Fruit fly (Drosophila melanogaster) whole organism, embryonic: ENCODE data around the gene CG14230.
A peak's percentile ranks its signal among the peaks of the same experiment; 100 is the strongest.

ENCODE experiments used
- Bgb ChIP-seq: fragments of 200-800 bp; sonication (Bioruptor generic); IDR thresholded peaks from 2 replicates; pipeline ENCODE4 v1.3.6; 2022; ENCODE audit warnings: missing biosample characterization, missing genetic modification characterization; ENCODE audit not compliant: partially characterized antibody
- CG10274 ChIP-seq: fragments of 200-800 bp; sonication (Bioruptor generic); optimal IDR thresholded peaks from 3 replicates; lab custom pipeline; 2017; ENCODE audit warnings: missing biosample characterization, mild to moderate bottlenecking, missing genetic modification characterization
- CG10462 ChIP-seq: fragments of 200-800 bp; sonication (Bioruptor generic); optimal IDR thresholded peaks from 2 replicates; lab custom pipeline; 2016; ENCODE audit warnings: missing biosample characterization, missing genetic modification characterization
- CG10654 ChIP-seq: fragments of 200-800 bp; sonication (Bioruptor generic); optimal IDR thresholded peaks from 2 replicates; lab custom pipeline; 2016; ENCODE audit warnings: missing biosample characterization, missing genetic modification characterization
- CG11696 ChIP-seq: fragments of 200-800 bp; sonication (Bioruptor generic); IDR thresholded peaks from 2 replicates; pipeline ENCODE4 v1.3.6; 2022; ENCODE audit warnings: missing biosample characterization, missing genetic modification characterization
- CG11723 ChIP-seq: fragments of 200-800 bp; sonication (Bioruptor generic); optimal IDR thresholded peaks from 2 replicates; lab custom pipeline; 2017; ENCODE audit warnings: missing biosample characterization, mild to moderate bottlenecking, missing genetic modification characterization
- CG13424 ChIP-seq: fragments of 200-800 bp; sonication (Bioruptor generic); optimal IDR thresholded peaks from 2 replicates; lab custom pipeline; 2019; ENCODE audit warnings: missing biosample characterization, mild to moderate bottlenecking, missing genetic modification characterization, moderate library complexity
- CG13894 ChIP-seq: fragments of 200-800 bp; sonication (Bioruptor generic); optimal IDR thresholded peaks from 3 replicates; lab custom pipeline; 2018; ENCODE audit warnings: missing biosample characterization, mild to moderate bottlenecking, missing genetic modification characterization, moderate library complexity
- CG14014 ChIP-seq: fragments of 200-800 bp; sonication (Bioruptor generic); IDR thresholded peaks from 2 replicates; pipeline ENCODE4 v1.3.6; 2022; ENCODE audit warnings: missing biosample characterization, missing genetic modification characterization
- CG15514 ChIP-seq: fragments of 200-800 bp; sonication (Bioruptor generic); optimal IDR thresholded peaks from 3 replicates; lab custom pipeline; 2017; ENCODE audit warnings: missing biosample characterization, missing genetic modification characterization, mild to moderate bottlenecking, moderate library complexity, missing genetic modification reagents
- CG17328 ChIP-seq: fragments of 200-800 bp; sonication (Bioruptor generic); IDR thresholded peaks from 2 replicates; pipeline ENCODE4 v1.3.6; 2022; ENCODE audit warnings: missing biosample characterization, missing genetic modification characterization
- CG17359 ChIP-seq: fragments of 200-800 bp; sonication (Bioruptor generic); optimal IDR thresholded peaks from 3 replicates; lab custom pipeline; 2018; ENCODE audit warnings: missing biosample characterization, mild to moderate bottlenecking, missing genetic modification characterization, moderate library complexity
- CG1832 ChIP-seq: fragments of 200-800 bp; sonication (Bioruptor generic); optimal IDR thresholded peaks from 2 replicates; lab custom pipeline; 2017; ENCODE audit warnings: missing biosample characterization, mild to moderate bottlenecking, missing genetic modification characterization, inconsistent platforms
- CG2129 ChIP-seq: fragments of 200-800 bp; sonication (Bioruptor generic); IDR thresholded peaks from 2 replicates; pipeline ENCODE4 v1.3.6; 2022; ENCODE audit warnings: missing biosample characterization, missing genetic modification characterization; ENCODE audit not compliant: partially characterized antibody
- CG2199 ChIP-seq: fragments of 200-800 bp; sonication (Bioruptor generic); IDR thresholded peaks from 3 replicates; pipeline ENCODE4 v1.3.6; 2022; ENCODE audit warnings: missing biosample characterization, missing genetic modification characterization
- CG2889 ChIP-seq: fragments of 200-800 bp; sonication (Bioruptor generic); IDR thresholded peaks from 3 replicates; pipeline ENCODE4 v1.3.6; 2022; ENCODE audit warnings: missing biosample characterization, missing genetic modification characterization
- CG30403 ChIP-seq: fragments of 200-800 bp; sonication (Bioruptor generic); optimal IDR thresholded peaks from 3 replicates; lab custom pipeline; 2016; ENCODE audit warnings: missing biosample characterization, missing genetic modification characterization
- CG3838 ChIP-seq: fragments of 200-800 bp; sonication (Bioruptor generic); optimal IDR thresholded peaks from 3 replicates; lab custom pipeline; 2016; ENCODE audit warnings: missing biosample characterization, missing genetic modification characterization
- CG42726 ChIP-seq: fragments of 200-800 bp; sonication (Bioruptor generic); IDR thresholded peaks from 2 replicates; pipeline ENCODE4 v1.3.6; 2022; ENCODE audit warnings: missing biosample characterization, missing genetic modification characterization; ENCODE audit not compliant: partially characterized antibody
- CG4282 ChIP-seq: fragments of 200-800 bp; sonication (Bioruptor generic); optimal IDR thresholded peaks from 2 replicates; lab custom pipeline; 2016; ENCODE audit warnings: missing biosample characterization, missing genetic modification characterization
- CG4328 ChIP-seq: fragments of 200-800 bp; sonication (Bioruptor generic); optimal IDR thresholded peaks from 3 replicates; lab custom pipeline; 2017; ENCODE audit warnings: missing biosample characterization, missing genetic modification reagents, missing genetic modification characterization
- CG4424 ChIP-seq: fragments of 200-800 bp; sonication (Bioruptor generic); optimal IDR thresholded peaks from 3 replicates; lab custom pipeline; 2016; ENCODE audit warnings: missing biosample characterization, missing genetic modification characterization
- CG5953 ChIP-seq: fragments of 200-800 bp; sonication (Bioruptor generic); IDR thresholded peaks from 2 replicates; pipeline ENCODE4 v1.3.6; 2022; ENCODE audit warnings: missing biosample characterization, missing genetic modification characterization
- CG7839 ChIP-seq: fragments of 200-800 bp; sonication (Bioruptor generic); optimal IDR thresholded peaks from 3 replicates; lab custom pipeline; 2018; ENCODE audit warnings: missing biosample characterization, mild to moderate bottlenecking, missing genetic modification characterization, moderate library complexity
- Camta ChIP-seq: fragments of 200-800 bp; sonication (Bioruptor generic); optimal IDR thresholded peaks from 2 replicates; lab custom pipeline; 2016; ENCODE audit warnings: missing biosample characterization, missing genetic modification characterization
- Dref ChIP-seq: fragments of 200-800 bp; sonication (Bioruptor generic); IDR thresholded peaks from 2 replicates; pipeline ENCODE4 v1.3.6; 2022; ENCODE audit warnings: missing biosample characterization, missing genetic modification characterization
- Gsc ChIP-seq: fragments of 200-800 bp; sonication (Bioruptor generic); IDR thresholded peaks from 2 replicates; pipeline ENCODE4 v1.3.6; 2022; ENCODE audit warnings: missing biosample characterization, missing genetic modification characterization
- Meics ChIP-seq: fragments of 200-800 bp; sonication (Bioruptor generic); optimal IDR thresholded peaks from 2 replicates; lab custom pipeline; 2017; ENCODE audit warnings: missing biosample characterization, mild to moderate bottlenecking, missing genetic modification characterization
- NK7.1 ChIP-seq: fragments of 200-800 bp; sonication (Bioruptor generic); optimal IDR thresholded peaks from 3 replicates; lab custom pipeline; 2016; ENCODE audit warnings: missing biosample characterization, missing genetic modification characterization
- Oli ChIP-seq: fragments of 200-800 bp; sonication (Bioruptor generic); optimal IDR thresholded peaks from 2 replicates; lab custom pipeline; 2018; ENCODE audit warnings: missing biosample characterization, mild to moderate bottlenecking, missing genetic modification characterization, moderate library complexity
- Sin3A ChIP-seq: fragments of >200 bp; optimal IDR thresholded peaks from 2 replicates; lab custom pipeline; 2018
- YL-1 ChIP-seq: fragments of 200-800 bp; sonication (Bioruptor generic); optimal IDR thresholded peaks from 3 replicates; lab custom pipeline; 2017; ENCODE audit warnings: missing biosample characterization, mild to moderate bottlenecking, missing genetic modification characterization
- dm ChIP-seq: fragments of 200-800 bp; sonication (Bioruptor generic); optimal IDR thresholded peaks from 3 replicates; lab custom pipeline; 2016; ENCODE audit warnings: missing biosample characterization, missing genetic modification characterization
- dmrt11E ChIP-seq: fragments of 200-800 bp; sonication (Bioruptor generic); optimal IDR thresholded peaks from 3 replicates; lab custom pipeline; 2018; ENCODE audit warnings: missing biosample characterization, mild to moderate bottlenecking, missing genetic modification characterization, moderate library complexity
- emc ChIP-seq: fragments of 200-800 bp; sonication (Bioruptor generic); optimal IDR thresholded peaks from 2 replicates; lab custom pipeline; 2016; ENCODE audit warnings: missing biosample characterization, missing genetic modification characterization
- h ChIP-seq: fragments of >200 bp; optimal IDR thresholded peaks from 2 replicates; lab custom pipeline; 2017
- hbn ChIP-seq: fragments of 200-800 bp; sonication (Bioruptor generic); IDR thresholded peaks from 2 replicates; pipeline ENCODE4 v1.3.6; 2022; ENCODE audit warnings: missing biosample characterization, missing genetic modification characterization; ENCODE audit not compliant: partially characterized antibody
- jing ChIP-seq: fragments of 200-800 bp; sonication (Bioruptor generic); optimal IDR thresholded peaks from 2 replicates; lab custom pipeline; 2018; ENCODE audit warnings: missing biosample characterization, mild to moderate bottlenecking, missing genetic modification characterization
- lab ChIP-seq: fragments of 200-800 bp; sonication (Bioruptor generic); optimal IDR thresholded peaks from 3 replicates; lab custom pipeline; 2017; ENCODE audit warnings: missing biosample characterization, missing genetic modification characterization, mild to moderate bottlenecking, moderate library complexity, missing genetic modification reagents
- mam ChIP-seq: fragments of 200-800 bp; sonication (Bioruptor generic); optimal IDR thresholded peaks from 3 replicates; lab custom pipeline; 2016; ENCODE audit warnings: missing biosample characterization, missing genetic modification characterization
- org-1 ChIP-seq: fragments of 200-800 bp; sonication (Bioruptor generic); optimal IDR thresholded peaks from 2 replicates; lab custom pipeline; 2017; ENCODE audit warnings: missing biosample characterization, missing genetic modification characterization
- pan ChIP-seq, 4 experiments: fragments of >200 bp in 3 of 4; fragments of 200-800 bp in 1 of 4; sonication (Bioruptor generic) in 1 of 4; optimal IDR thresholded peaks in 3 of 4; IDR thresholded peaks in 1 of 4; 2 replicates each; pipeline versions ENCODE4 v1.3.6 to Lab custom; 2017 to 2022; ENCODE audit warnings: missing biosample characterization in 2 of 4, missing genetic modification characterization in 2 of 4, mixed read lengths in 1 of 4
- pros ChIP-seq: fragments of 200-800 bp; sonication (Bioruptor generic); optimal IDR thresholded peaks from 3 replicates; lab custom pipeline; 2019; ENCODE audit warnings: missing biosample characterization, mild to moderate bottlenecking, missing genetic modification characterization, moderate library complexity
- pzg ChIP-seq: fragments of 200-800 bp; sonication (Bioruptor generic); optimal IDR thresholded peaks from 3 replicates; lab custom pipeline; 2018; ENCODE audit warnings: missing biosample characterization, mild to moderate bottlenecking, missing genetic modification characterization, moderate library complexity
- sisA ChIP-seq: fragments of 200-800 bp; sonication (Bioruptor generic); IDR thresholded peaks from 2 replicates; pipeline ENCODE4 v1.3.6; 2022; ENCODE audit warnings: missing biosample characterization, missing genetic modification characterization
- sr ChIP-seq: fragments of 200-800 bp; sonication (Bioruptor generic); IDR thresholded peaks from 3 replicates; pipeline ENCODE4 v1.3.6; 2022; ENCODE audit warnings: missing biosample characterization, missing genetic modification characterization
- tna ChIP-seq: fragments of 200-800 bp; sonication (Bioruptor generic); IDR thresholded peaks from 2 replicates; pipeline ENCODE4 v1.3.6; 2022; ENCODE audit warnings: missing biosample characterization, missing genetic modification characterization; ENCODE audit not compliant: partially characterized antibody
- tup ChIP-seq: fragments of 200-800 bp; sonication (Bioruptor generic); optimal IDR thresholded peaks from 2 replicates; lab custom pipeline; 2016; ENCODE audit warnings: missing biosample characterization, mild to moderate bottlenecking, missing genetic modification characterization, moderate library complexity
- twi ChIP-seq: fragments of 200-800 bp; optimal IDR thresholded peaks from 2 replicates; lab custom pipeline; 2019; ENCODE audit warnings: missing biosample characterization, mild to moderate bottlenecking, missing genetic modification characterization, moderate library complexity
- unpg ChIP-seq: fragments of 200-800 bp; sonication (Bioruptor generic); optimal IDR thresholded peaks from 3 replicates; lab custom pipeline; 2018; ENCODE audit warnings: missing biosample characterization, mild to moderate bottlenecking, missing genetic modification characterization, moderate library complexity

Gene CG14230

dm6 chrX:19663196-19663858, 40.6 kb upstream of the CG14230 start (continued):
- TF ChIP-seq org-1 (peak; percentile 51), pan (optimal IDR thresholded peaks at IDR 0.05; lab: Kevin White, UChicago) (no peak), pan (GFP tag; optimal IDR thresholded peaks at IDR 0.05 in 1 of 2, IDR thresholded peaks at IDR 0.05 in 1 of 2) (peak in 1 of 2 experiments; percentile 35), CG10462 (GFP tag; lab: Kevin White, UChicago) (no peak), CG1832 (GFP tag; lab: Kevin White, UChicago) (no peak), CG3838 (GFP tag; lab: Kevin White, UChicago) (no peak), YL-1 (GFP tag; lab: Kevin White, UChicago) (no peak), CG7839 (tag; lab: Kevin White, UChicago) (peak; percentile 73), CG5953 (GFP tag; lab: Robert Waterston, UW) (no peak), CG14014 (GFP tag; lab: Robert Waterston, UW) (no peak; the same call in 1 of the 2 replicates), Oli (tag; lab: Kevin White, UChicago) (peak; percentile 65), CG13894 (tag; lab: Kevin White, UChicago) (no peak), Bgb (GFP tag; lab: Robert Waterston, UW) (no peak), CG4282 (GFP tag; lab: Kevin White, UChicago) (no peak), CG11723 (GFP tag; lab: Kevin White, UChicago) (peak; percentile 27), CG2129 (no peak), tup (GFP tag; lab: Kevin White, UChicago) (no peak), CG15514 (GFP tag; lab: Kevin White, UChicago) (peak; percentile 36), sr (GFP tag; lab: Robert Waterston, UW) (no peak), dmrt11E (tag; lab: Kevin White, UChicago) (peak; percentile 70), dm (GFP tag; lab: Kevin White, UChicago) (no peak), CG10274 (GFP tag; lab: Kevin White, UChicago) (peak; percentile 25), CG2199 (GFP tag; lab: Robert Waterston, UW) (no peak), CG2889 (GFP tag; lab: Robert Waterston, UW) (no peak), CG10654 (GFP tag; lab: Kevin White, UChicago) (no peak), jing (GFP tag; lab: Kevin White, UChicago) (no peak), CG30403 (GFP tag; lab: Kevin White, UChicago) (peak; percentile 72), tna (no peak), CG42726 (no peak), emc (GFP tag; lab: Kevin White, UChicago) (no peak), CG4424 (GFP tag; lab: Kevin White, UChicago) (peak; percentile 45), CG11696 (no peak), Sin3A (lab: Kevin White, UChicago) (no peak), hbn (GFP tag; lab: Robert Waterston, UW) (no peak), CG17359 (peak; percentile 35), Meics (GFP tag; lab: Kevin White, UChicago) (peak; percentile 75), lab (GFP tag; lab: Kevin White, UChicago) (peak; percentile 50), h (lab: Kevin White, UChicago) (no peak), unpg (no peak), sisA (GFP tag; lab: Robert Waterston, UW) (no peak), CG17328 (no peak), mam (GFP tag; lab: Kevin White, UChicago) (no peak), Gsc (GFP tag; lab: Robert Waterston, UW) (no peak), NK7.1 (no peak), Dref (GFP tag; lab: Robert Waterston, UW) (no peak), twi (tag; lab: Kevin White, UChicago) (peak; percentile 23), pzg (GFP tag; lab: Kevin White, UChicago) (no peak), CG4328 (GFP tag; lab: Kevin White, UChicago) (peak; percentile 28), Camta (GFP tag; lab: Kevin White, UChicago) (peak; percentile 49), pros (no peak), CG13424 (tag; lab: Kevin White, UChicago) (peak; percentile 65)
